Fruit fly (Drosophila melanogaster) ovary, adult (tissue): ENCODE results near the gene MED4.
A peak's percentile ranks its signal among the peaks of the same experiment; 100 is the strongest.

ENCODE experiments used
- CG17801 ChIP-seq: fragments of 200-800 bp; optimal IDR thresholded peaks from 2 replicates; lab custom pipeline; 2019; ENCODE audit warnings: missing biosample characterization, mild to moderate bottlenecking, missing genetic modification characterization, moderate library complexity; ENCODE audit not compliant: partially characterized antibody

MED4 gene

dm6 chr3L:7250469-7250868 is at the start of gene MED4:
Gene MED4, minus strand, starts transcription at chr3L:7250527.
- peak; percentile 47 for TF ChIP-seq CG17801 (GFP tag; lab: Kevin White, UChicago)

dm6 chr3L:7283541-7283940 is 33.2 kb upstream of the MED4 start:
- TF ChIP-seq CG17801 (GFP tag; lab: Kevin White, UChicago), result no peak

DNA sequence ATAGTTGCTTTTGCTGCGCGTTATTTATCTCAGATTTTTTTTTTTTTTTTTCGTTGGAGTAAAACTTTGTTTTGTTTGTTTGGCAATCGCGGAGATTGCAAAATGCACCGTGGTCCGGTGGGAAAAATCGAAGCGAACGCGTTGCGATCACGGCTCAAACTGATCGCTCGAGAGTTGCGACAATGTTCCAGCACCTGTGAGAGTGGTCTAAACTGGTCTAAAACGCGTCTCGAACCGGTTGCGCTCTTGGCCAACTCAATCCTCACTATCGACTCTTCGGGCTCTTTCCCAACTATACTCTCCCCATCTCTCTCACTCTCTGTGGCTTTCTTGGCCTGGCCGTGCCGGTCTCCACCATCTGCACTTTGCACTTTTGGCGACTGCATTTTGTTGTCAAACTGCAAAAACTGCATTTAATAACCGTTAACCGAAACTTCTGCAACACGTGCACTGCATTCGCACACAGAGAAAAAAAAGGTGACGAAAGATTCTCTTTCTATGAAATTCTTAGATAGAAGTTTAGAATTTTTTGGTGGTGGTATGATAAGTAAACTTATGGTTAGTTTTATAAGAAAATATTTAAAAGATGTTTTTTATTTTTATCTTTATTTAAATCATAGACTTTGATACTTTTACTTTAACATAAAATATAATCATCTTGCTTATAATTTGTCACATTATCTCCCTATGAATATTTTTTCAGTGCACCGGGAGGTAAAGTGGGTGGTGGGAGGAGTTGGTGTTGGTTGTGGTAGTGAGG is 13.6 kb upstream of the MED4 start, which contains the start of gene CG14830:
TSS of gene CG14830 (minus strand) at position 164 of the 760 bp plus-strand sequence.
- TF ChIP-seq CG17801 (GFP tag; lab: Kevin White, UChicago), result peak; percentile 24

DNA sequence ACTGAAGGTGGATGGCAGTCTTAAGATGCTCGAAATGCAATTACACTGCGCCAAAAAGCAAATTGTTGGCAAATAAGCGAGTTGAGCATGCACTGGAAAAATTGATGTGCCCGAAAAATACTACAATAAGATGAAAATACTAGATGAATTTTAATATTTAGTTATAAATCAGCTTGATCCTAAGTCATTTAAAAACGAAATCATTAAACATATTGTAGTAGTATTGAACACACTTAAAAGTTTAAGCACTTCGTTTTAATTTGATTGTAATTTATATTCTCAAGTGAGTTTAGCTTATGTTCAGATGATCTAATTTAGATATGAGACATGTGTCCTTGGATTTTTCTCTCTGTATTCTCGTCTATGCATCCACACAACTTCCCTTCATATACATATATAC is 12.1 kb upstream of the MED4 start:
- TF ChIP-seq CG17801 (GFP tag; lab: Kevin White, UChicago), result no peak

DNA sequence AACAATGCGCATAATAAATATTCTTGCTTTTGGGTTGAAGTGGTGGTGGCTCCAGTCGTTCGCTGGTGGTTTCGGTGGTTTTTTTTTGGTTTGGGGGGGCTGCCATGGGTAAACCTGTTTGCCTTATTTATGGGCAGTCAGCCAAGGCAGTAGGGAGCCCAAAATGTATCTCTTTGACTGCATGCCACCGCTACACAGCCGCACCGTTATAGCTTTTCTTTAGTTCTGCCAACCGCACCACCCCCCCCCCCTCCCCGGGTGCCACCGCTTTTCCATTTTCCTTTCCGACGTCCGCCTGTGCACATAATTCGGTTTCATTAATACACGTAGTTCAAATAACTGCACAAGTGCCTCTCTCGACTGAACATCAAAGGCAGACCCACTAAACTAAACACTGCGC is 7.9 kb upstream of the MED4 start:
- no peak for TF ChIP-seq CG17801 (GFP tag; lab: Kevin White, UChicago)

dm6 chr3L:7254724-7255123 is 4.4 kb upstream of the MED4 start:
- no peak for TF ChIP-seq CG17801 (GFP tag; lab: Kevin White, UChicago)

dm6 chr3L:7249167-7249566 is 1.2 kb downstream of the MED4 start, which contains the start of gene Cdc27:
Gene Cdc27, minus strand, starts transcription at chr3L:7249340.
- peak; percentile 15 for TF ChIP-seq CG17801 (GFP tag; lab: Kevin White, UChicago)

DNA sequence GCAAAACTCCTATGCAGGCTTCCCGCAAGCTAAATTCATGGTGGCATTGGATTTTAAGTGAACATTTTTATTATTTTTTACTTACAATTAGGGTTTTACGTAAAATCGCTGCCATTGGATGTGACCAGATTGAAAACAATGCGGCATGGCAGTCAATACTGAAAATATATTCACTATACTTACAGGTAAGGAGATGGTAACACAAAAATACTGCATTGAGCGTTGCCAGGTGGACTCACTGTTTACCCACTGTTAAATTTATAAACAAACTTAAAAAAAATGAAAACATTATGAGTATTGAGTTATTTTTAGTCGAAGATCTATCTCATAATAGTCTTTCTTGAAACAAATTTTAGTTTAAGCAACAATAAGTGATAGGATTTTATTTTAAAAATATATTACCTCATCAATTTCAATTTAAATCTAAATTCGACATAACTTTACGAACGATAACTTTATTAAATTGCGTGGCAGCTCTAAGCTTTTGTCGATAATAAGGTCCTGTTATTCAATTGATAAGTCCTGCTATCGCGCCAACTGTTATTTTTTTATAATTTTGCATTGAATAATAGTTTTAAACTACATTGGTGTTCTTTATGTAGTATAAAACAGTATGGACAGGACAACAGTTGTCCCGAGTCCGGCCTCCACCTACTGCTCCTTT is 6.4 kb downstream of the MED4 start, which contains the start of the genes mRpL50 and mei-P22:
TSS of gene mRpL50 (minus strand) at position 159 of the 664 bp plus-strand sequence.
TSS of gene mei-P22 (plus strand) at position 614 of the 664 bp plus-strand sequence.
- peak; percentile 6 for TF ChIP-seq CG17801 (GFP tag; lab: Kevin White, UChicago)

- peak; percentile 83 for TF ChIP-seq CG17801 (GFP tag; lab: Kevin White, UChicago)
These were observed 9.0 kb downstream of the MED4 start, which contains the start of the genes RpL18 and Neos for dm6 chr3L:7241217-7241859. Gene RpL18, minus strand, starts transcription at chr3L:7241351. Gene Neos, plus strand, starts transcription at chr3L:7241628.

- no peak for TF ChIP-seq CG17801 (GFP tag; lab: Kevin White, UChicago)
These were observed 12.1 kb downstream of the MED4 start, which contains the start of the genes CG14829 and BHD for dm6 chr3L:7238072-7238759. Gene CG14829, minus strand, starts transcription at chr3L:7238122. Gene BHD, plus strand, starts transcription at chr3L:7238542.

dm6 chr3L:7234212-7234611 is 16.1 kb downstream of the MED4 start, which contains the start of gene CG14826:
Gene CG14826, plus strand, starts transcription at chr3L:7234512.
- TF ChIP-seq CG17801 (GFP tag; lab: Kevin White, UChicago), result no peak
